Worm (Caenorhabditis elegans): ENCODE data around the gene Y75B8A.39.

Gene Y75B8A.39

ce11 chrIII:12331300-12331699, 18.3 kb downstream of the Y75B8A.39 start:
- no peak for TF ChIP-seq C34F6.9 (tag; optimal IDR thresholded peaks at IDR 0.05)
- TF ChIP-seq aly-2 (tag; optimal IDR thresholded peaks at IDR 0.05) = no peak
- TF ChIP-seq nhr-21 (tag; optimal IDR thresholded peaks at IDR 0.05) = no peak
- TF ChIP-seq F13H6.1 (tag; optimal IDR thresholded peaks at IDR 0.05) = no peak
- no peak for TF ChIP-seq nhr-12 (tag; optimal IDR thresholded peaks at IDR 0.05)
- no peak for TF ChIP-seq nhr-6 (tag; optimal IDR thresholded peaks at IDR 0.05)
- no peak for TF ChIP-seq gmeb-1 (tag; optimal IDR thresholded peaks at IDR 0.05)
- TF ChIP-seq unc-55 (GFP tag; optimal IDR thresholded peaks at IDR 0.05) = no peak
- TF ChIP-seq dmd-4 (tag; optimal IDR thresholded peaks at IDR 0.05) = no peak
- TF ChIP-seq zag-1 (tag; optimal IDR thresholded peaks at IDR 0.05) = no peak
- no peak for TF ChIP-seq ztf-4 (tag; optimal IDR thresholded peaks at IDR 0.05)
- TF ChIP-seq nhr-25 (tag; optimal IDR thresholded peaks at IDR 0.05) = no peak
- TF ChIP-seq sma-3 (GFP tag; optimal IDR thresholded peaks at IDR 0.05) = no peak
- TF ChIP-seq nhr-237 (tag; optimal IDR thresholded peaks at IDR 0.05) = no peak
- TF ChIP-seq lin-11 (tag; optimal IDR thresholded peaks at IDR 0.05) = no peak
- TF ChIP-seq crh-2 (tag; optimal IDR thresholded peaks at IDR 0.05) = no peak

- TF ChIP-seq nhr-21 (tag; optimal IDR thresholded peaks at IDR 0.05) (no peak), mdl-1 (tag; optimal IDR thresholded peaks at IDR 0.05) (no peak), ztf-4 (tag; optimal IDR thresholded peaks at IDR 0.05) (no peak), nhr-25 (tag; optimal IDR thresholded peaks at IDR 0.05) (no peak)
Observed at ce11 chrIII:12333445-12333844, 20.5 kb downstream of the Y75B8A.39 start, which contains the start of gene zip-1. Gene zip-1 (plus strand): TSS chrIII:12333745.

- no peak for TF ChIP-seq C34F6.9 (tag; optimal IDR thresholded peaks at IDR 0.05)
- TF ChIP-seq fos-1 (tag; optimal IDR thresholded peaks at IDR 0.05) = no peak
- TF ChIP-seq dmd-4 (tag; optimal IDR thresholded peaks at IDR 0.05) = no peak
- TF ChIP-seq nhr-77 (tag; optimal IDR thresholded peaks at IDR 0.05) = no peak
- no peak for TF ChIP-seq nhr-23 (tag; optimal IDR thresholded peaks at IDR 0.05)
- no peak for TF ChIP-seq sem-4 (tag; optimal IDR thresholded peaks at IDR 0.05)
- no peak for TF ChIP-seq nhr-12 (tag; optimal IDR thresholded peaks at IDR 0.05)
- TF ChIP-seq nhr-6 (tag; optimal IDR thresholded peaks at IDR 0.05) = no peak
Observed at ce11 chrIII:12334268-12334667, 21.3 kb downstream of the Y75B8A.39 start.

ce11 chrIII:12335400-12335994, 22.5 kb downstream of the Y75B8A.39 start:
- TF ChIP-seq unc-62 (GFP tag; optimal IDR thresholded peaks at IDR 0.05) (no peak), ztf-4 (tag; optimal IDR thresholded peaks at IDR 0.05) (no peak), ceh-82 (tag; optimal IDR thresholded peaks at IDR 0.05) (no peak), ZK546.5 (tag; optimal IDR thresholded peaks at IDR 0.05) (no peak), nhr-25 (tag; optimal IDR thresholded peaks at IDR 0.05) (peak; percentile 76), blmp-1 (tag; optimal IDR thresholded peaks at IDR 0.05; ENCODE audit: insufficient read depth) (peak; percentile 63), mdl-1 (tag; optimal IDR thresholded peaks at IDR 0.05) (no peak), crh-2 (tag; optimal IDR thresholded peaks at IDR 0.05) (peak; percentile 64), snpc-4 (tag; optimal IDR thresholded peaks at IDR 0.05) (peak; percentile 53), mbf-1 (tag; optimal IDR thresholded peaks at IDR 0.05) (no peak), nhr-11 (tag; optimal IDR thresholded peaks at IDR 0.05) (no peak), dmd-4 (tag; optimal IDR thresholded peaks at IDR 0.05) (no peak), sma-9 (GFP tag; optimal IDR thresholded peaks at IDR 0.05) (peak; percentile 77), sma-9 (tag; optimal IDR thresholded peaks at IDR 0.05) (no peak), elt-3 (tag; optimal IDR thresholded peaks at IDR 0.05) (no peak), C34F6.9 (tag; optimal IDR thresholded peaks at IDR 0.05) (peak; percentile 81), ztf-1 (GFP tag; conservative IDR thresholded peaks at IDR 0.05) (no peak), fos-1 (tag; optimal IDR thresholded peaks at IDR 0.05) (peak; percentile 94), F13H6.1 (tag; optimal IDR thresholded peaks at IDR 0.05) (peak; percentile 80), elt-1 (tag; optimal IDR thresholded peaks at IDR 0.05) (no peak), nhr-6 (tag; optimal IDR thresholded peaks at IDR 0.05) (no peak), nhr-21 (tag; optimal IDR thresholded peaks at IDR 0.05) (peak; percentile 22), nhr-12 (tag; optimal IDR thresholded peaks at IDR 0.05) (no peak), nhr-23 (tag; optimal IDR thresholded peaks at IDR 0.05) (no peak), skn-1 (tag; optimal IDR thresholded peaks at IDR 0.05) (no peak), gmeb-1 (tag; optimal IDR thresholded peaks at IDR 0.05) (peak; percentile 67), unc-55 (GFP tag; optimal IDR thresholded peaks at IDR 0.05) (peak; percentile 63), peb-1 (tag; optimal IDR thresholded peaks at IDR 0.05) (no peak), alr-1 (tag; optimal IDR thresholded peaks at IDR 0.05) (no peak), R02D3.7 (tag; optimal IDR thresholded peaks at IDR 0.05) (no peak), lin-11 (tag; optimal IDR thresholded peaks at IDR 0.05) (no peak), lin-13 (GFP tag; optimal IDR thresholded peaks at IDR 0.05) (peak; percentile 35), zag-1 (tag; optimal IDR thresholded peaks at IDR 0.05) (peak; percentile 4), Y55F3AM.14 (GFP tag; optimal IDR thresholded peaks at IDR 0.05) (no peak), ztf-11 (tag; optimal IDR thresholded peaks at IDR 0.05) (no peak), nhr-10 (tag; optimal IDR thresholded peaks at IDR 0.05) (no peak), ceh-16 (tag; optimal IDR thresholded peaks at IDR 0.05) (no peak), unc-39 (tag; optimal IDR thresholded peaks at IDR 0.05) (no peak), nhr-237 (tag; optimal IDR thresholded peaks at IDR 0.05) (no peak), nhr-77 (tag; optimal IDR thresholded peaks at IDR 0.05) (no peak), nhr-129 (tag; optimal IDR thresholded peaks at IDR 0.05) (peak; percentile 91), ama-1 (optimal IDR thresholded peaks at IDR 0.05) (no peak), aly-2 (tag; optimal IDR thresholded peaks at IDR 0.05) (no peak)
